Worm (Caenorhabditis elegans) whole organism, L3 larva: Measurements from ENCODE around the gene F54E7.9.

Source experiments
- ama-1 ChIP-seq: fragments of 150-350 bp; optimal IDR thresholded peaks from 2 replicates; lab custom pipeline; 2018
- ceh-82 ChIP-seq: fragments of 150-350 bp; optimal IDR thresholded peaks from 2 replicates; lab custom pipeline; 2014; ENCODE audit warnings: missing biosample characterization, missing genetic modification characterization
- ceh-9 ChIP-seq: sonication (generic microtip); optimal IDR thresholded peaks from 2 replicates; lab custom pipeline; 2018; ENCODE audit warnings: missing biosample characterization, missing genetic modification characterization
- egl-27 ChIP-seq: sonication (generic microtip); optimal IDR thresholded peaks from 4 replicates; lab custom pipeline; 2017; ENCODE audit warnings: missing biosample characterization, missing genetic modification reagents, missing genetic modification characterization
- elt-3 ChIP-seq, 3 experiments: fragments of 150-350 bp in 1 of 3; sonication (generic microtip) in 2 of 3; optimal IDR thresholded peaks; 2 replicates in 2 of 3; 4 replicates in 1 of 3; lab custom pipeline; 2014 to 2017; ENCODE audit warnings: missing biosample characterization in 3 of 3, missing genetic modification characterization in 3 of 3
- eor-1 ChIP-seq, 2 experiments: fragments of 150-350 bp; optimal IDR thresholded peaks; 2 replicates each; lab custom pipeline; 2014 to 2018; ENCODE audit warnings: missing biosample characterization in 2 of 2, missing genetic modification characterization in 2 of 2
- lin-15B ChIP-seq: fragments of 150-350 bp; optimal IDR thresholded peaks from 2 replicates; lab custom pipeline; 2014; ENCODE audit warnings: missing biosample characterization, missing genetic modification characterization
- nhr-23 ChIP-seq: fragments of 150-350 bp; optimal IDR thresholded peaks from 2 replicates; lab custom pipeline; 2014; ENCODE audit warnings: missing biosample characterization, missing genetic modification reagents, missing genetic modification characterization
- nhr-28 ChIP-seq: fragments of 150-350 bp; optimal IDR thresholded peaks from 2 replicates; lab custom pipeline; 2014; ENCODE audit warnings: missing biosample characterization, missing genetic modification characterization
- pha-4 ChIP-seq: fragments of 150-350 bp; optimal IDR thresholded peaks from 2 replicates; lab custom pipeline; 2014; ENCODE audit warnings: missing biosample characterization, missing genetic modification reagents, missing genetic modification characterization
- pqm-1 ChIP-seq: fragments of 150-350 bp; optimal IDR thresholded peaks from 2 replicates; lab custom pipeline; 2017; ENCODE audit warnings: missing biosample characterization, missing genetic modification characterization, inconsistent platforms
- snpc-4 ChIP-seq: fragments of 150-350 bp; optimal IDR thresholded peaks from 2 replicates; lab custom pipeline; 2014; ENCODE audit warnings: missing biosample characterization, missing genetic modification characterization
- tbx-2 ChIP-seq: sonication (generic microtip); optimal IDR thresholded peaks from 2 replicates; lab custom pipeline; 2016; ENCODE audit warnings: mild to moderate bottlenecking, missing genetic modification characterization, missing compliant biosample characterization
- zag-1 ChIP-seq: fragments of 150-350 bp; optimal IDR thresholded peaks from 2 replicates; lab custom pipeline; 2014; ENCODE audit warnings: missing biosample characterization, missing genetic modification characterization

DNA sequence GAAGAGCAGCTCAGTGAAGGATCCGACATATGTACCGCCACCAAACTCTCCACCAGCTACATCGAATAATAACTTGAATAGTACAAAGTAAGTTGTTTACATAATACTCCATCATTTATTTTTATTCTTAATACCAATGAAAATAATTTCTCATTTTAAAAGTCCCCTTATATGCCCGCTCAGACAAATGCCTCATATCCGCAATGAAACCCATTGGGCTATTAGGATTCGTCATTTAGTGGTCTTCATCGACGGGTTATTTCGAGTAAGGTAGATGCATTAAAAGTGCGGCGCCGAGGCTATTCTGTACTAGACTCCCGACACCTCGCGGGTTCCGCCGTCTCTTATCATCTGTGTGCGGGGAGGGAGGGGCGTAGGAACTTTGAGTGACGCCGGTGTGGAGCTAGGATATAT is 24.0 kb downstream of the F54E7.9 start:
- TF ChIP-seq pqm-1 (peak; percentile 49), tbx-2 (tag; lab: Kevin White, UChicago) (no peak), eor-1 (tag; optimal IDR thresholded peaks at IDR 0.05; lab: Kevin White, UChicago) (no peak), ama-1 (lab: Kevin White, UChicago) (peak; percentile 81), ceh-82 (tag; lab: Kevin White, UChicago) (no peak), lin-15B (tag; lab: Kevin White, UChicago) (peak; percentile 17), pha-4 (tag; lab: Kevin White, UChicago) (peak; percentile 25), zag-1 (tag; lab: Kevin White, UChicago) (no peak), nhr-28 (tag; lab: Kevin White, UChicago) (no peak), nhr-23 (peak; percentile 27), egl-27 (tag; lab: Kevin White, UChicago) (no peak), ceh-9 (tag; lab: Kevin White, UChicago) (no peak), elt-3 (tag; optimal IDR thresholded peaks at IDR 0.05; lab: Kevin White, UChicago) (no peak), snpc-4 (tag; lab: Kevin White, UChicago) (peak; percentile 97)
